Worm (Caenorhabditis elegans) whole organism, L2 larva: ENCODE results near the gene D2024.4.

ENCODE experiments used
- C34F6.9 ChIP-seq: fragments of 150-350 bp; optimal IDR thresholded peaks from 2 replicates; lab custom pipeline; 2014; ENCODE audit warnings: missing biosample characterization, missing genetic modification characterization
- aly-2 ChIP-seq: fragments of 150-350 bp; optimal IDR thresholded peaks from 2 replicates; lab custom pipeline; 2014; ENCODE audit warnings: missing biosample characterization, missing genetic modification characterization
- ama-1 ChIP-seq: fragments of 150-350 bp; optimal IDR thresholded peaks from 2 replicates; lab custom pipeline; 2018; ENCODE audit warnings: inconsistent platforms
- ceh-16 ChIP-seq: fragments of 150-350 bp; optimal IDR thresholded peaks from 2 replicates; lab custom pipeline; 2014; ENCODE audit warnings: missing biosample characterization, missing genetic modification characterization
- egl-27 ChIP-seq: sonication (generic microtip); optimal IDR thresholded peaks from 3 replicates; lab custom pipeline; 2017; ENCODE audit warnings: missing biosample characterization, missing genetic modification reagents, missing genetic modification characterization
- lin-39 ChIP-seq: fragments of 150-350 bp; optimal IDR thresholded peaks from 2 replicates; lab custom pipeline; 2014; ENCODE audit warnings: missing biosample characterization, missing genetic modification reagents, missing genetic modification characterization
- nhr-25 ChIP-seq: fragments of 150-350 bp; sonication (generic microtip); optimal IDR thresholded peaks from 3 replicates; lab custom pipeline; 2014; ENCODE audit warnings: missing biosample characterization, missing genetic modification characterization
- skn-1 ChIP-seq: sonication (generic microtip); optimal IDR thresholded peaks from 2 replicates; lab custom pipeline; 2017; ENCODE audit warnings: missing biosample characterization, missing genetic modification characterization
- sma-3 ChIP-seq: sonication (generic microtip); optimal IDR thresholded peaks from 2 replicates; lab custom pipeline; 2016; ENCODE audit warnings: missing genetic modification reagents, missing genetic modification characterization, missing compliant biosample characterization
- unc-62 ChIP-seq: fragments of 150-350 bp; optimal IDR thresholded peaks from 2 replicates; lab custom pipeline; 2014; ENCODE audit warnings: missing biosample characterization, missing genetic modification reagents, missing genetic modification characterization
- ztf-1 ChIP-seq: fragments of 200-800 bp; sonication (Bioruptor generic); conservative IDR thresholded peaks from 2 replicates; pipeline ENCODE4 v1.3.6; 2022; ENCODE audit warnings: missing genetic modification characterization, missing compliant biosample characterization
- ztf-11 ChIP-seq: sonication (generic microtip); optimal IDR thresholded peaks from 2 replicates; lab custom pipeline; 2017; ENCODE audit warnings: missing biosample characterization, missing genetic modification characterization
- ztf-4 ChIP-seq: fragments of 150-350 bp; optimal IDR thresholded peaks from 2 replicates; lab custom pipeline; 2014; ENCODE audit warnings: missing biosample characterization, missing genetic modification characterization

DNA sequence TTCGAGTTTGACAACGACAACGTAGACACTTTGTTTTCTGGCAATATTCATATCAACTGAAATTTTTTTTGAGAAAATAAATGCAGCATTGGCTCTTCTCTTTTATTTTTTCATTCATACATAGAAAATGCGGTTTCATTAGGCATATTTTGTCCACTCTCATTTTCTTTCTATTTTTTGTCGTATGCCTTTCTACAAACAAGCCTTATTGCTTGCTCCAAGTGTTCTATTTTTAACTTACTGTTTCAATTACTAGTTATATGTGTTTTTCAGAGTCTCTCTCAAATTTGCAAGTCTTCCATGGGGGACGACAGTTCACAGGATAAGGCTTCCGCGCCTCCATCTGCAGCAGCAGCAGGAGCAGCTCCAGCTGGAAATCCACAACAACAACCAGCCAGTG, 25.1 kb upstream of the D2024.4 start, which contains the start of gene kcc-1:
- TF ChIP-seq skn-1 (tag; lab: Kevin White, UChicago) (no peak), unc-62 (no peak), lin-39 (tag; lab: Kevin White, UChicago) (no peak), ztf-4 (tag; lab: Kevin White, UChicago) (no peak), ceh-16 (tag; lab: Kevin White, UChicago) (no peak), ztf-11 (tag; lab: Kevin White, UChicago) (no peak), ama-1 (lab: Kevin White, UChicago) (no peak), nhr-25 (tag; lab: Kevin White, UChicago) (no peak), ztf-1 (GFP tag; lab: Robert Waterston, UW) (no peak), aly-2 (tag; lab: Kevin White, UChicago) (no peak), C34F6.9 (tag; lab: Kevin White, UChicago) (no peak), sma-3 (no peak), egl-27 (no peak)
